Worm (Caenorhabditis elegans): ENCODE data around the gene abts-2.

- TF ChIP-seq dao-5 (tag; optimal IDR thresholded peaks at IDR 0.05): no peak
- no peak for TF ChIP-seq W03F9.2 (tag; optimal IDR thresholded peaks at IDR 0.05)
Observed at ce11 chrX:11590545-11590944, 5.1 kb downstream of the abts-2 start.

Measured in whole organism, L4/young adult.